Fruit fly (Drosophila melanogaster): ENCODE results near the gene CG7907.
A peak's percentile ranks its signal among the peaks of the same experiment; 100 is the strongest.

- TF ChIP-seq bab1 (GFP tag; optimal IDR thresholded peaks at IDR 0.05) (peak; percentile 65), CG33017 (tag; optimal IDR thresholded peaks at IDR 0.05) (no peak), CG1620 (GFP tag; optimal IDR thresholded peaks at IDR 0.05) (no peak), Clk (GFP tag; optimal IDR thresholded peaks at IDR 0.05) (no peak), CG14711 (tag; optimal IDR thresholded peaks at IDR 0.05) (peak; percentile 17), CG7101 (tag; optimal IDR thresholded peaks at IDR 0.05) (peak; percentile 61), tj (GFP tag; optimal IDR thresholded peaks at IDR 0.05) (peak; percentile 58), kay (GFP tag; ENCODE audit: borderline replicate concordance) (peak; percentile 97), pad (GFP tag; optimal IDR thresholded peaks at IDR 0.05) (peak; percentile 58), CG11617 (GFP tag; optimal IDR thresholded peaks at IDR 0.05) (no peak), CG7045 (GFP tag; optimal IDR thresholded peaks at IDR 0.05) (peak; percentile 56), Hr96 (GFP tag; optimal IDR thresholded peaks at IDR 0.05) (no peak)
These were observed 29.9 kb upstream of the CG7907 start for dm6 chr3R:21373403-21374326.

Data from whole organism, adult.